Worm (Caenorhabditis elegans) whole organism, L3 larva: ENCODE results near the gene srt-18.

Source experiments
- R02D3.7 ChIP-seq: fragments of 150-350 bp; optimal IDR thresholded peaks from 2 replicates; lab custom pipeline; 2014; ENCODE audit warnings: missing biosample characterization, missing genetic modification characterization
- ama-1 ChIP-seq: fragments of 150-350 bp; optimal IDR thresholded peaks from 2 replicates; lab custom pipeline; 2018
- ceh-16 ChIP-seq: sonication (generic microtip); optimal IDR thresholded peaks from 2 replicates; lab custom pipeline; 2017; ENCODE audit warnings: missing biosample characterization, missing genetic modification characterization
- ceh-28 ChIP-seq: fragments of 150-350 bp; optimal IDR thresholded peaks from 2 replicates; lab custom pipeline; 2014; ENCODE audit warnings: missing biosample characterization, missing genetic modification reagents, missing genetic modification characterization
- elt-2 ChIP-seq: sonication (generic microtip); optimal IDR thresholded peaks from 2 replicates; lab custom pipeline; 2016; ENCODE audit warnings: missing genetic modification reagents, mild to moderate bottlenecking, missing genetic modification characterization, missing compliant biosample characterization
- eor-1 ChIP-seq, 2 experiments: fragments of 150-350 bp; optimal IDR thresholded peaks; 2 replicates each; lab custom pipeline; 2014 to 2018; ENCODE audit warnings: missing biosample characterization in 2 of 2, missing genetic modification characterization in 2 of 2
- fos-1 ChIP-seq: fragments of 150-350 bp; optimal IDR thresholded peaks from 2 replicates; lab custom pipeline; 2014; ENCODE audit warnings: missing biosample characterization, missing genetic modification characterization
- hmg-11 ChIP-seq: sonication (generic microtip); optimal IDR thresholded peaks from 2 replicates; lab custom pipeline; 2016; ENCODE audit warnings: missing genetic modification characterization, missing compliant biosample characterization
- jun-1 ChIP-seq: fragments of 150-350 bp; optimal IDR thresholded peaks from 2 replicates; lab custom pipeline; 2014; ENCODE audit warnings: missing biosample characterization, missing genetic modification reagents, missing genetic modification characterization
- nfya-1 ChIP-seq: sonication (generic microtip); optimal IDR thresholded peaks from 2 replicates; lab custom pipeline; 2017; ENCODE audit warnings: missing genetic modification characterization, mild to moderate bottlenecking, missing compliant biosample characterization, antibody characterized with exemption, moderate library complexity; ENCODE audit not compliant: insufficient read depth
- nhr-11 ChIP-seq: fragments of 150-350 bp; optimal IDR thresholded peaks from 2 replicates; lab custom pipeline; 2014; ENCODE audit warnings: missing biosample characterization, missing genetic modification characterization
- nhr-237 ChIP-seq: fragments of 150-350 bp; optimal IDR thresholded peaks from 2 replicates; lab custom pipeline; 2014; ENCODE audit warnings: missing biosample characterization, missing genetic modification characterization
- nhr-25 ChIP-seq: sonication (generic microtip); optimal IDR thresholded peaks from 2 replicates; lab custom pipeline; 2017; ENCODE audit warnings: missing biosample characterization, missing genetic modification characterization
- nhr-28 ChIP-seq: fragments of 150-350 bp; optimal IDR thresholded peaks from 2 replicates; lab custom pipeline; 2014; ENCODE audit warnings: missing biosample characterization, missing genetic modification characterization
- nhr-77 ChIP-seq: fragments of 150-350 bp; optimal IDR thresholded peaks from 2 replicates; lab custom pipeline; 2014; ENCODE audit warnings: missing biosample characterization, missing genetic modification characterization
- pha-4 ChIP-seq: fragments of 150-350 bp; optimal IDR thresholded peaks from 2 replicates; lab custom pipeline; 2014; ENCODE audit warnings: missing biosample characterization, missing genetic modification reagents, missing genetic modification characterization
- pqm-1 ChIP-seq: fragments of 150-350 bp; optimal IDR thresholded peaks from 2 replicates; lab custom pipeline; 2017; ENCODE audit warnings: missing biosample characterization, missing genetic modification characterization, inconsistent platforms
- sea-2 ChIP-seq: fragments of 150-350 bp; sonication (generic microtip); optimal IDR thresholded peaks from 4 replicates; lab custom pipeline; 2014; ENCODE audit warnings: missing biosample characterization, missing genetic modification reagents, missing genetic modification characterization
- skn-1 ChIP-seq: fragments of 150-350 bp; optimal IDR thresholded peaks from 2 replicates; lab custom pipeline; 2014; ENCODE audit warnings: missing biosample characterization, missing genetic modification characterization
- tbx-2 ChIP-seq: sonication (generic microtip); optimal IDR thresholded peaks from 2 replicates; lab custom pipeline; 2016; ENCODE audit warnings: mild to moderate bottlenecking, missing genetic modification characterization, missing compliant biosample characterization
- ztf-4 ChIP-seq: fragments of 150-350 bp; optimal IDR thresholded peaks from 2 replicates; lab custom pipeline; 2014; ENCODE audit warnings: missing biosample characterization, missing genetic modification characterization

srt-18 gene

ce11 chrV:8977895-8978294, 37.5 kb downstream of the srt-18 start:
- TF ChIP-seq pqm-1 (tag; lab: Kevin White, UChicago) (peak; percentile 55), nhr-77 (tag; lab: Kevin White, UChicago) (no peak), elt-2 (peak; percentile 4)
- TF ChIP-seq, all 47 proteins: peak for 2

ce11 chrV:8974889-8975422, 40.5 kb downstream of the srt-18 start, which contains the start of gene nhr-143:
Gene nhr-143 (minus strand): TSS chrV:8974939.
- TF ChIP-seq nhr-25 (tag; lab: Kevin White, UChicago) = peak; percentile 31
- TF ChIP-seq ceh-28 = peak; percentile 11
- TF ChIP-seq pqm-1 (tag; lab: Kevin White, UChicago) = peak; percentile 56
- TF ChIP-seq elt-2 = peak; percentile 55
- no peak for TF ChIP-seq nfya-1
- no peak for TF ChIP-seq fos-1
- peak; percentile 20 for TF ChIP-seq pha-4 (tag; lab: Kevin White, UChicago)

ce11 chrV:8972271-8972670, 43.2 kb downstream of the srt-18 start, which contains the start of gene nhr-195:
Gene nhr-195 (minus strand): TSS chrV:8972371.
- TF ChIP-seq pha-4 (tag; lab: Kevin White, UChicago) (no peak), nhr-28 (no peak), nfya-1 (no peak), fos-1 (no peak)

ce11 chrV:8966086-8966485, 49.4 kb downstream of the srt-18 start, which contains the start of gene nhr-219:
Gene nhr-219 (minus strand): TSS chrV:8966186.
- no peak for TF ChIP-seq fos-1
- no peak for TF ChIP-seq skn-1 (tag; lab: Kevin White, UChicago)
- no peak for TF ChIP-seq nhr-11
- no peak for TF ChIP-seq hmg-11 (tag; lab: Kevin White, UChicago)
- TF ChIP-seq R02D3.7 (tag; lab: Kevin White, UChicago) = no peak
- no peak for TF ChIP-seq ceh-16 (tag; lab: Kevin White, UChicago)
- TF ChIP-seq nhr-237 (tag; lab: Kevin White, UChicago) = no peak
- TF ChIP-seq nhr-28 = no peak
- no peak for TF ChIP-seq jun-1 (tag; lab: Kevin White, UChicago)
- no peak for TF ChIP-seq ama-1
- no peak for TF ChIP-seq ztf-4 (tag; lab: Kevin White, UChicago)
- TF ChIP-seq sea-2 (GFP tag; lab: Kevin White, UChicago) = no peak
- no peak for TF ChIP-seq tbx-2 (tag; lab: Kevin White, UChicago)
- TF ChIP-seq eor-1 (tag; optimal IDR thresholded peaks at IDR 0.05; lab: Kevin White, UChicago) = no peak
